Worm (Caenorhabditis elegans): ENCODE data around the gene srsx-36.

DNA sequence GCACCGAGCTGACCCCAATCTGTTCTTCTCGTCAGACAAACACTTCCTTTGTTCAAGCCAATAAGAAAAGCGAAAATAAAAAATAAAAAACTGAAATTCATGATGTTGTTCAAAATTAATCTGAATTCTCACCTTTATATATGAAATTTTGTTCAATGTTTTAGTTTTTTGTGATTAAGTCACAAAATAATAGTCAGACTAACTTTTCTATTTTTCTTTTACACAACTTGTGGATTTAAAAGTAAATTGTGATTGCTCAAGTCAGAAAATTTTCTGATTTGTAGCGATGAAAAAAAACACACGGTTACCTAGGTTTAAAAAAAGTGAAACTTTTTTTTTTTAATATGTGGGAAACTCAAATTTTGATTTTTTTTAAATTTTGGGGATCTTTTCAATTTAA lies 8.3 kb upstream of the srsx-36 start, which contains the start of gene abf-3:
- TF ChIP-seq dpl-1 (GFP tag; optimal IDR thresholded peaks at IDR 0.05) (no peak), F33H1.4 (GFP tag; IDR thresholded peaks at IDR 0.05) (no peak), unc-130 (GFP tag; optimal IDR thresholded peaks at IDR 0.05) (no peak), aptf-2 (GFP tag; conservative IDR thresholded peaks at IDR 0.05) (no peak), D2030.7 (GFP tag; IDR thresholded peaks at IDR 0.05) (no peak), F49E8.2 (tag; optimal IDR thresholded peaks at IDR 0.05; ENCODE audit: insufficient read depth) (no peak), B0019.2 (GFP tag; conservative IDR thresholded peaks at IDR 0.05) (no peak), nhr-90 (tag; optimal IDR thresholded peaks at IDR 0.05) (no peak), Y67H2A.10 (GFP tag; conservative IDR thresholded peaks at IDR 0.05) (no peak), gei-17 (GFP tag; optimal IDR thresholded peaks at IDR 0.05) (no peak), aptf-3 (GFP tag; IDR thresholded peaks at IDR 0.05) (no peak)
